Worm (Caenorhabditis elegans) whole organism, L1 larva: Measurements from ENCODE around the gene C42C1.19.

ENCODE experiments used
- F16B12.6 ChIP-seq: fragments of 150-350 bp; optimal IDR thresholded peaks from 2 replicates; lab custom pipeline; 2014; ENCODE audit warnings: missing biosample characterization, missing genetic modification characterization
- ama-1 ChIP-seq: fragments of 150-350 bp; optimal IDR thresholded peaks from 2 replicates; lab custom pipeline; 2014
- ceh-82 ChIP-seq, 3 experiments: fragments of 150-350 bp in 1 of 3; sonication (generic microtip) in 2 of 3; optimal IDR thresholded peaks; 2 replicates each; lab custom pipeline; 2014 to 2017; ENCODE audit warnings: missing biosample characterization in 3 of 3, missing genetic modification characterization in 3 of 3
- elt-2 ChIP-seq: sonication (generic microtip); optimal IDR thresholded peaks from 2 replicates; lab custom pipeline; 2016; ENCODE audit warnings: missing genetic modification characterization, mild to moderate bottlenecking, inconsistent platforms, missing compliant biosample characterization, missing genetic modification reagents
- fkh-8 ChIP-seq: sonication (generic microtip); optimal IDR thresholded peaks from 2 replicates; lab custom pipeline; 2016; ENCODE audit warnings: mild to moderate bottlenecking, missing genetic modification characterization, missing compliant biosample characterization
- hlh-4 ChIP-seq: sonication (generic microtip); optimal IDR thresholded peaks from 2 replicates; lab custom pipeline; 2016; ENCODE audit warnings: mild to moderate bottlenecking, missing genetic modification characterization, missing compliant biosample characterization
- nhr-76 ChIP-seq: sonication (generic microtip); optimal IDR thresholded peaks from 2 replicates; lab custom pipeline; 2017; ENCODE audit warnings: missing biosample characterization, missing genetic modification characterization
- tbx-2 ChIP-seq: sonication (generic microtip); optimal IDR thresholded peaks from 2 replicates; lab custom pipeline; 2016; ENCODE audit warnings: missing genetic modification characterization, missing compliant biosample characterization
- zag-1 ChIP-seq: fragments of 150-350 bp; optimal IDR thresholded peaks from 2 replicates; lab custom pipeline; 2014; ENCODE audit warnings: missing biosample characterization, missing genetic modification characterization

DNA sequence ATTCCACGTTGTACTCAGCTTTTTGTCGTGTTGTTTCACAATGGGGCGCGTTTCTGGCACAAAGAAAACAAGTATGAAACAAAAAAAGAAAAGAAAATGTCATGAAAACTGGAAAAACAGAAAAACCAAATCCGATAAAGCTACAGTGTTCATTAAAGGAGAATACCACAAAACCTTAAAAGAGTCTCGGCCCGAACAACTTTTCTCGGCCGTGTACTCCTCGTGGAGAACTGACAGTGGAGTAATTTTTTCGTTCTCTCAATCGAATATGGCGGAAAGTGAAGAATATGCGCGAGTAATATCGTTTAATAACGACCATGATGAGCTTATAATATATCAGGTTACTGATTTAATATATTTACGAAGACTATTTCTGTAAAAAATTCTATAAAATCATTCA is 4.0 kb upstream of the C42C1.19 start, which contains the start of the genes tag-335 and vkmt-1:
- TF ChIP-seq hlh-4 (tag; lab: Kevin White, UChicago) = no peak
- no peak for TF ChIP-seq fkh-8 (tag; lab: Kevin White, UChicago)
- TF ChIP-seq ama-1 (lab: Kevin White, UChicago) = no peak
- peak; percentile 32 for TF ChIP-seq F16B12.6
- TF ChIP-seq nhr-76 (tag; lab: Kevin White, UChicago) = no peak
- TF ChIP-seq zag-1 (tag; lab: Kevin White, UChicago) = no peak
- TF ChIP-seq ceh-82 (tag; optimal IDR thresholded peaks at IDR 0.05; lab: Kevin White, UChicago) = no peak
- TF ChIP-seq elt-2 = no peak
- peak; percentile 16 for TF ChIP-seq tbx-2 (tag; lab: Kevin White, UChicago)
